Fruit fly (Drosophila melanogaster) whole organism, wandering third instar larva: ENCODE measurements around the gene Gr77a.

ENCODE experiments used
- Dif ChIP-seq: fragments of 200-275, 200-300 bp; sonication (Bioruptor generic); optimal IDR thresholded peaks from 2 replicates; lab custom pipeline; 2018; ENCODE audit warnings: missing biosample characterization, missing genetic modification characterization; ENCODE audit not compliant: partially characterized antibody
- HLH106 ChIP-seq: fragments of 200-800 bp; optimal IDR thresholded peaks from 3 replicates; lab custom pipeline; 2019; ENCODE audit warnings: missing biosample characterization, mild to moderate bottlenecking, missing genetic modification characterization, moderate library complexity
- Hr78 ChIP-seq: fragments of >200 bp; optimal IDR thresholded peaks from 2 replicates; lab custom pipeline; 2017; ENCODE audit warnings: missing biosample characterization, missing genetic modification characterization
- Jra ChIP-seq: sonication (Bioruptor generic); optimal IDR thresholded peaks from 2 replicates; lab custom pipeline; 2016; ENCODE audit warnings: missing biosample characterization, missing genetic modification characterization
- Rel ChIP-seq, 2 experiments: fragments of 200-800 bp; sonication (Bioruptor generic) in 1 of 2; optimal IDR thresholded peaks; 2 replicates in 1 of 2; 3 replicates in 1 of 2; lab custom pipeline; 2016 to 2019; ENCODE audit warnings: mild to moderate bottlenecking in 2 of 2, missing biosample characterization in 2 of 2, missing genetic modification characterization in 2 of 2, moderate library complexity in 1 of 2
- Sp1 ChIP-seq: fragments of 200-800 bp; sonication (Bioruptor generic); optimal IDR thresholded peaks from 3 replicates; lab custom pipeline; 2019; ENCODE audit warnings: missing biosample characterization, mild to moderate bottlenecking, missing genetic modification characterization, moderate library complexity
- Vsx2 ChIP-seq: fragments of 200-300, 225-300 bp; sonication (Bioruptor generic); optimal IDR thresholded peaks from 2 replicates; lab custom pipeline; 2018; ENCODE audit warnings: missing biosample characterization, missing genetic modification characterization; ENCODE audit not compliant: partially characterized antibody
- br ChIP-seq: fragments of 200-800 bp; sonication (Bioruptor generic); optimal IDR thresholded peaks from 2 replicates; lab custom pipeline; 2016; ENCODE audit warnings: missing biosample characterization, missing genetic modification characterization
- dl ChIP-seq, 2 experiments: fragments of 175-275, 200-275 bp in 1 of 2; fragments of 200-275 bp in 1 of 2; sonication (Bioruptor generic); optimal IDR thresholded peaks; lab custom pipeline; 2018; ENCODE audit warnings: mild to moderate bottlenecking in 2 of 2, missing biosample characterization in 2 of 2, missing genetic modification characterization in 2 of 2, moderate library complexity in 2 of 2; ENCODE audit not compliant: partially characterized antibody in 2 of 2, insufficient read depth in 1 of 2
- ey ChIP-seq: fragments of 200-800 bp; sonication (Bioruptor generic); optimal IDR thresholded peaks from 2 replicates; lab custom pipeline; 2016; ENCODE audit warnings: missing biosample characterization, missing genetic modification characterization
- foxo ChIP-seq, 2 experiments: fragments of 200-800 bp; sonication (Bioruptor generic); optimal IDR thresholded peaks; 2 replicates in 1 of 2; 3 replicates in 1 of 2; lab custom pipeline; 2016 to 2017; ENCODE audit warnings: missing biosample characterization in 2 of 2, missing genetic modification characterization in 2 of 2
- fru ChIP-seq: fragments of 200-800 bp; sonication (Bioruptor generic); optimal IDR thresholded peaks from 3 replicates; lab custom pipeline; 2016; ENCODE audit warnings: missing biosample characterization, mild to moderate bottlenecking, missing genetic modification characterization
- h ChIP-seq: fragments of 200-800 bp; sonication (Bioruptor generic); optimal IDR thresholded peaks from 3 replicates; lab custom pipeline; 2016; ENCODE audit warnings: missing biosample characterization, mild to moderate bottlenecking, missing genetic modification characterization
- jim ChIP-seq: fragments of 175-275, 200-325 bp; sonication (Bioruptor generic); optimal IDR thresholded peaks from 2 replicates; lab custom pipeline; 2016; ENCODE audit warnings: missing biosample characterization, mild to moderate bottlenecking, missing genetic modification characterization
- psq ChIP-seq: fragments of 200-800 bp; sonication (Bioruptor generic); optimal IDR thresholded peaks from 3 replicates; lab custom pipeline; 2017; ENCODE audit warnings: missing biosample characterization, mild to moderate bottlenecking, missing genetic modification characterization, moderate library complexity
- sv ChIP-seq: fragments of 200-800 bp; sonication (Bioruptor generic); optimal IDR thresholded peaks from 3 replicates; lab custom pipeline; 2016; ENCODE audit warnings: missing biosample characterization, missing genetic modification characterization
- woc ChIP-seq: sonication (Bioruptor generic); optimal IDR thresholded peaks from 2 replicates; lab custom pipeline; 2016; ENCODE audit warnings: missing biosample characterization, mild to moderate bottlenecking, missing genetic modification characterization

Gene Gr77a

DNA sequence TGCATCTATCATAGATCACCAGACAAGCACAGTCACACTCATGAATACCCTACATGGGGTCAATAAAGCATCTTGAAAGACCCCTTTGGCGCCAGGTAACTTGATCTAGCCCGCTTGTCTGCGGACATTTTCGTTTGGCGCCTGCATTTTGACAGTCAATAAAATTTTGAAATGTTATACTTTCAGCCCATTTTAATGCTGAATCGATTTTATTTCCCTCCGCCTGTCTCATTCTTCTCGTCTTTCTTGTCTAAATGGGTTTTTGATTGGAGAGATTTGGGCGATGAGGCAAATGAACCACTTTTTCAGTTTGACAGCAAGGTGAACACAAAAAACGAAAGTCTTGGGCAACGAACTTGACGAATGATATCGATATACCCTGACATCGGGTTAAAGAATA, 49.2 kb downstream of the Gr77a start:
- no peak for TF ChIP-seq HLH106 (tag; lab: Kevin White, UChicago)
- no peak for TF ChIP-seq sv (GFP tag; lab: Kevin White, UChicago)
- TF ChIP-seq Vsx2 (GFP tag; lab: Kevin White, UChicago): no peak
- no peak for TF ChIP-seq Hr78 (GFP tag; lab: Kevin White, UChicago)
- no peak for TF ChIP-seq jim (GFP tag; lab: Kevin White, UChicago)

dm6 chr3L:20688194-20688785, 50.9 kb downstream of the Gr77a start:
- TF ChIP-seq ey (GFP tag; lab: Kevin White, UChicago): peak; percentile 41
- peak; percentile 25 for TF ChIP-seq HLH106 (tag; lab: Kevin White, UChicago)
- TF ChIP-seq Sp1 (GFP tag; lab: Kevin White, UChicago): peak; percentile 20
- peak; percentile 37 for TF ChIP-seq psq
- TF ChIP-seq h (GFP tag; lab: Kevin White, UChicago): peak; percentile 20
- peak in 1 of 2 experiments; percentile 1 for TF ChIP-seq dl (GFP tag; optimal IDR thresholded peaks at IDR 0.05; lab: Kevin White, UChicago; ENCODE audit: insufficient read depth in 1 of 2, partially characterized antibody in 2 of 2)
- TF ChIP-seq br (GFP tag; lab: Kevin White, UChicago): no peak
- TF ChIP-seq foxo (GFP tag; optimal IDR thresholded peaks at IDR 0.05; lab: Kevin White, UChicago): peak in 1 of 2 experiments; percentile 16
- no peak for TF ChIP-seq Hr78 (GFP tag; lab: Kevin White, UChicago)
- TF ChIP-seq Jra (GFP tag; lab: Kevin White, UChicago): no peak
- no peak for TF ChIP-seq Dif (GFP tag; lab: Kevin White, UChicago)
- peak; percentile 55 for TF ChIP-seq fru (GFP tag; lab: Kevin White, UChicago)
- peak; percentile 75 for TF ChIP-seq woc (GFP tag; lab: Kevin White, UChicago)
- TF ChIP-seq Rel (GFP tag; optimal IDR thresholded peaks at IDR 0.05; lab: Kevin White, UChicago): peak; percentile 8
- no peak for TF ChIP-seq Rel (tag; optimal IDR thresholded peaks at IDR 0.05; lab: Kevin White, UChicago)
